Worm (Caenorhabditis elegans): Measurements from ENCODE around the gene wbp-2.

ce11 chrII:9301065-9301464 lies 28.5 kb upstream of the wbp-2 start:
- no peak for TF ChIP-seq skn-1 (tag; optimal IDR thresholded peaks at IDR 0.05)
- TF ChIP-seq snpc-4 (tag; optimal IDR thresholded peaks at IDR 0.05) = no peak
- TF ChIP-seq ztf-11 (tag; optimal IDR thresholded peaks at IDR 0.05) = no peak
- TF ChIP-seq ztf-4 (tag; optimal IDR thresholded peaks at IDR 0.05) = no peak
- no peak for TF ChIP-seq egl-27 (tag; optimal IDR thresholded peaks at IDR 0.05)
- no peak for TF ChIP-seq nhr-25 (tag; optimal IDR thresholded peaks at IDR 0.05)

All from whole organism, L2 larva.